Fruit fly (Drosophila melanogaster) whole organism, prepupa: ENCODE data around the gene CG14712.

ENCODE experiments used
- Blimp-1 ChIP-seq: fragments of 200-800 bp; sonication (Bioruptor generic); optimal IDR thresholded peaks from 3 replicates; lab custom pipeline; 2017; ENCODE audit warnings: missing biosample characterization, missing genetic modification characterization, mild to moderate bottlenecking, moderate library complexity, missing genetic modification reagents
- CG10631 ChIP-seq: fragments of 200-800 bp; sonication (Bioruptor generic); optimal IDR thresholded peaks from 2 replicates; lab custom pipeline; 2016; ENCODE audit warnings: missing biosample characterization, missing genetic modification characterization
- CG10669 ChIP-seq: fragments of 200-800 bp; sonication (Bioruptor generic); optimal IDR thresholded peaks from 3 replicates; lab custom pipeline; 2018; ENCODE audit warnings: missing biosample characterization, mild to moderate bottlenecking, missing genetic modification characterization, moderate library complexity
- CG11294 ChIP-seq: fragments of 200-800 bp; sonication (Bioruptor generic); IDR thresholded peaks from 2 replicates; pipeline ENCODE4 v1.3.6; 2022; ENCODE audit warnings: missing biosample characterization, missing genetic modification characterization
- CG11762 ChIP-seq: fragments of 200-800 bp; sonication (Bioruptor generic); optimal IDR thresholded peaks from 3 replicates; lab custom pipeline; 2016; ENCODE audit warnings: missing biosample characterization, missing genetic modification characterization; ENCODE audit not compliant: insufficient read depth
- CG11902 ChIP-seq: fragments of 200-800 bp; sonication (Bioruptor generic); optimal IDR thresholded peaks from 3 replicates; lab custom pipeline; 2016; ENCODE audit warnings: missing biosample characterization, missing genetic modification characterization
- CG15336 ChIP-seq: fragments of 200-800 bp; sonication (Bioruptor generic); IDR thresholded peaks from 2 replicates; pipeline ENCODE4 v1.3.6; 2022; ENCODE audit warnings: missing biosample characterization, missing genetic modification characterization
- CG1621 ChIP-seq: fragments of 200-800 bp; sonication (Bioruptor generic); optimal IDR thresholded peaks from 3 replicates; lab custom pipeline; 2018; ENCODE audit warnings: missing biosample characterization, mild to moderate bottlenecking, missing genetic modification characterization
- CG3032 ChIP-seq: fragments of 200-800 bp; optimal IDR thresholded peaks from 2 replicates; lab custom pipeline; 2019; ENCODE audit warnings: missing biosample characterization, mild to moderate bottlenecking, missing genetic modification characterization, moderate library complexity
- CG31627 ChIP-seq: fragments of 200-800 bp; sonication (Bioruptor generic); optimal IDR thresholded peaks from 3 replicates; lab custom pipeline; 2016; ENCODE audit warnings: missing biosample characterization, missing genetic modification characterization
- CG34406 ChIP-seq: fragments of 200-800 bp; sonication (Bioruptor generic); optimal IDR thresholded peaks from 3 replicates; lab custom pipeline; 2016; ENCODE audit warnings: missing biosample characterization, missing genetic modification characterization
- CG3919 ChIP-seq: fragments of 200-800 bp; sonication (Bioruptor generic); optimal IDR thresholded peaks from 3 replicates; lab custom pipeline; 2016; ENCODE audit warnings: missing biosample characterization, missing genetic modification characterization
- CG4318 ChIP-seq: fragments of 200-800 bp; sonication (Bioruptor generic); optimal IDR thresholded peaks from 3 replicates; lab custom pipeline; 2017; ENCODE audit warnings: missing biosample characterization, mild to moderate bottlenecking, missing genetic modification characterization
- CG6163 ChIP-seq: fragments of 200-800 bp; sonication (Bioruptor generic); IDR thresholded peaks from 3 replicates; pipeline ENCODE4 v1.3.6; 2022; ENCODE audit warnings: missing biosample characterization, missing genetic modification characterization
- CG6276 ChIP-seq: fragments of 200-800 bp; sonication (Bioruptor generic); optimal IDR thresholded peaks from 2 replicates; lab custom pipeline; 2017; ENCODE audit warnings: missing biosample characterization, mild to moderate bottlenecking, missing genetic modification characterization
- CG6792 ChIP-seq: fragments of 200-800 bp; sonication (Bioruptor generic); optimal IDR thresholded peaks from 3 replicates; lab custom pipeline; 2016; ENCODE audit warnings: missing biosample characterization, missing genetic modification characterization
- CG6808 ChIP-seq: fragments of 200-800 bp; sonication (Bioruptor generic); optimal IDR thresholded peaks from 3 replicates; lab custom pipeline; 2017; ENCODE audit warnings: missing biosample characterization, missing genetic modification characterization, mild to moderate bottlenecking, moderate library complexity, missing genetic modification reagents
- CG6854 ChIP-seq: fragments of 200-800 bp; sonication (Bioruptor generic); optimal IDR thresholded peaks from 2 replicates; lab custom pipeline; 2017; ENCODE audit warnings: missing biosample characterization, mild to moderate bottlenecking, missing genetic modification characterization
- CG7368 ChIP-seq: fragments of 200-800 bp; sonication (Bioruptor generic); optimal IDR thresholded peaks from 3 replicates; lab custom pipeline; 2016; ENCODE audit warnings: missing biosample characterization, missing genetic modification characterization
- CG8119 ChIP-seq: fragments of 200-800 bp; sonication (Bioruptor generic); IDR thresholded peaks from 3 replicates; pipeline ENCODE4 v1.3.6; 2022; ENCODE audit warnings: missing biosample characterization, missing genetic modification characterization
- CG8319 ChIP-seq: fragments of 200-800 bp; sonication (Bioruptor generic); optimal IDR thresholded peaks from 3 replicates; lab custom pipeline; 2016; ENCODE audit warnings: missing biosample characterization, missing genetic modification characterization
- CG8632 ChIP-seq: fragments of 200-800 bp; sonication (Bioruptor generic); optimal IDR thresholded peaks from 3 replicates; lab custom pipeline; 2016; ENCODE audit warnings: missing biosample characterization, missing genetic modification characterization
- CG9139 ChIP-seq: fragments of 200-800 bp; sonication (Bioruptor generic); optimal IDR thresholded peaks from 3 replicates; lab custom pipeline; 2017; ENCODE audit warnings: missing biosample characterization, mild to moderate bottlenecking, missing genetic modification characterization
- Eip75B ChIP-seq: fragments of 200-800 bp; sonication (Bioruptor generic); optimal IDR thresholded peaks from 3 replicates; lab custom pipeline; 2016; ENCODE audit warnings: missing biosample characterization, missing genetic modification characterization
- Eip78C ChIP-seq: fragments of 200-800 bp; sonication (Bioruptor generic); peaks from one replicate; lab custom pipeline; 2016; ENCODE audit warnings: missing biosample characterization, missing genetic modification characterization
- Eip93F ChIP-seq: fragments of 200-800 bp; sonication (Bioruptor generic); optimal IDR thresholded peaks from 2 replicates; lab custom pipeline; 2016; ENCODE audit warnings: missing biosample characterization, mild to moderate bottlenecking, missing genetic modification characterization
- Ets21C ChIP-seq: fragments of 200-800 bp; sonication (Bioruptor generic); optimal IDR thresholded peaks from 3 replicates; lab custom pipeline; 2016; ENCODE audit warnings: missing biosample characterization, missing genetic modification characterization
- Ets96B ChIP-seq: fragments of 200-800 bp; optimal IDR thresholded peaks from 2 replicates; lab custom pipeline; 2019; ENCODE audit warnings: missing biosample characterization, mild to moderate bottlenecking, missing genetic modification characterization, moderate library complexity
- Gug ChIP-seq: fragments of 200-800 bp; sonication (Bioruptor generic); IDR thresholded peaks from 2 replicates; pipeline ENCODE4 v1.3.6; 2022; ENCODE audit warnings: missing biosample characterization, missing genetic modification characterization
- Hr38 ChIP-seq: sonication (Bioruptor generic); optimal IDR thresholded peaks from 2 replicates; lab custom pipeline; 2016; ENCODE audit warnings: missing biosample characterization, missing genetic modification characterization
- Hr39 ChIP-seq: fragments of 200-800 bp; sonication (Bioruptor generic); optimal IDR thresholded peaks from 2 replicates; lab custom pipeline; 2016; ENCODE audit warnings: missing biosample characterization, missing genetic modification characterization
- Met ChIP-seq: fragments of 200-800 bp; sonication (Bioruptor generic); optimal IDR thresholded peaks from 3 replicates; lab custom pipeline; 2016; ENCODE audit warnings: missing biosample characterization, missing genetic modification characterization
- OdsH ChIP-seq: fragments of 200-800 bp; sonication (Bioruptor generic); optimal IDR thresholded peaks from 3 replicates; lab custom pipeline; 2016; ENCODE audit warnings: missing biosample characterization, missing genetic modification characterization
- Smox ChIP-seq: fragments of 200-800 bp; sonication (Bioruptor generic); optimal IDR thresholded peaks from 3 replicates; lab custom pipeline; 2016; ENCODE audit warnings: missing biosample characterization, missing genetic modification characterization
- Sox102F ChIP-seq: fragments of 200-800 bp; sonication (Bioruptor generic); optimal IDR thresholded peaks from 2 replicates; lab custom pipeline; 2016; ENCODE audit warnings: missing biosample characterization, mild to moderate bottlenecking, missing genetic modification characterization
- Sox15 ChIP-seq: fragments of 200-800 bp; sonication (Bioruptor generic); optimal IDR thresholded peaks from 3 replicates; lab custom pipeline; 2016; ENCODE audit warnings: missing biosample characterization, missing genetic modification characterization
- achi ChIP-seq: fragments of 200-800 bp; sonication (Bioruptor generic); optimal IDR thresholded peaks from 3 replicates; lab custom pipeline; 2016; ENCODE audit warnings: missing biosample characterization, missing genetic modification characterization
- acj6 ChIP-seq: fragments of 200-800 bp; sonication (Bioruptor generic); optimal IDR thresholded peaks from 3 replicates; lab custom pipeline; 2016; ENCODE audit warnings: missing biosample characterization, missing genetic modification characterization
- cyc ChIP-seq: fragments of 200-800 bp; sonication (Bioruptor generic); optimal IDR thresholded peaks from 3 replicates; lab custom pipeline; 2016; ENCODE audit warnings: missing biosample characterization, missing genetic modification characterization
- dac ChIP-seq: fragments of 200-800 bp; sonication (Bioruptor generic); optimal IDR thresholded peaks from 2 replicates; lab custom pipeline; 2017; ENCODE audit warnings: missing biosample characterization, mild to moderate bottlenecking, missing genetic modification characterization
- dsx ChIP-seq: fragments of 200-800 bp; optimal IDR thresholded peaks from 3 replicates; lab custom pipeline; 2019; ENCODE audit warnings: missing biosample characterization, mild to moderate bottlenecking, missing genetic modification characterization, moderate library complexity; ENCODE audit not compliant: poor library complexity, severe bottlenecking
- eg ChIP-seq: fragments of 200-800 bp; sonication (Bioruptor generic); IDR thresholded peaks from 3 replicates; pipeline ENCODE4 v1.3.6; 2022; ENCODE audit warnings: missing biosample characterization, missing genetic modification characterization
- esn ChIP-seq: fragments of 200-800 bp; sonication (Bioruptor generic); optimal IDR thresholded peaks from 2 replicates; lab custom pipeline; 2016; ENCODE audit warnings: missing biosample characterization, mild to moderate bottlenecking, missing genetic modification characterization, moderate library complexity
- fd85E ChIP-seq: fragments of 200-800 bp; sonication (Bioruptor generic); optimal IDR thresholded peaks from 3 replicates; lab custom pipeline; 2016; ENCODE audit warnings: missing biosample characterization, missing genetic modification characterization
- fkh ChIP-seq: fragments of 200-800 bp; sonication (Bioruptor generic); optimal IDR thresholded peaks from 3 replicates; lab custom pipeline; 2017; ENCODE audit warnings: missing biosample characterization, mild to moderate bottlenecking, missing genetic modification characterization, moderate library complexity
- net ChIP-seq: fragments of 200-800 bp; sonication (Bioruptor generic); optimal IDR thresholded peaks from 3 replicates; lab custom pipeline; 2016; ENCODE audit warnings: missing biosample characterization, missing genetic modification characterization
- pdm3 ChIP-seq: fragments of 200-800 bp; sonication (Bioruptor generic); optimal IDR thresholded peaks from 3 replicates; lab custom pipeline; 2016; ENCODE audit warnings: missing biosample characterization, missing genetic modification characterization
- salr ChIP-seq, 2 experiments: fragments of 200-800 bp; sonication (Bioruptor generic); optimal IDR thresholded peaks; 3 replicates each; lab custom pipeline; 2016 to 2018; ENCODE audit warnings: missing biosample characterization in 2 of 2, missing genetic modification characterization in 2 of 2, mild to moderate bottlenecking in 1 of 2
- spab ChIP-seq: fragments of 200-800 bp; sonication (Bioruptor generic); optimal IDR thresholded peaks from 2 replicates; lab custom pipeline; 2017; ENCODE audit warnings: missing biosample characterization, mild to moderate bottlenecking, missing genetic modification characterization, missing genetic modification reagents
- ss ChIP-seq, 2 experiments: fragments of 200-800 bp; sonication (Bioruptor generic); optimal IDR thresholded peaks; 2 replicates in 1 of 2; 3 replicates in 1 of 2; lab custom pipeline; 2017 to 2018; ENCODE audit warnings: mild to moderate bottlenecking in 2 of 2, missing biosample characterization in 2 of 2, missing genetic modification characterization in 2 of 2, moderate library complexity in 1 of 2
- svp ChIP-seq: fragments of 200-800 bp; sonication (Bioruptor generic); peaks from one replicate; lab custom pipeline; 2016; ENCODE audit warnings: missing biosample characterization, missing genetic modification characterization
- vri ChIP-seq: fragments of 200-800 bp; sonication (Bioruptor generic); optimal IDR thresholded peaks from 3 replicates; lab custom pipeline; 2016; ENCODE audit warnings: missing biosample characterization, mild to moderate bottlenecking, missing genetic modification characterization

Gene CG14712

DNA sequence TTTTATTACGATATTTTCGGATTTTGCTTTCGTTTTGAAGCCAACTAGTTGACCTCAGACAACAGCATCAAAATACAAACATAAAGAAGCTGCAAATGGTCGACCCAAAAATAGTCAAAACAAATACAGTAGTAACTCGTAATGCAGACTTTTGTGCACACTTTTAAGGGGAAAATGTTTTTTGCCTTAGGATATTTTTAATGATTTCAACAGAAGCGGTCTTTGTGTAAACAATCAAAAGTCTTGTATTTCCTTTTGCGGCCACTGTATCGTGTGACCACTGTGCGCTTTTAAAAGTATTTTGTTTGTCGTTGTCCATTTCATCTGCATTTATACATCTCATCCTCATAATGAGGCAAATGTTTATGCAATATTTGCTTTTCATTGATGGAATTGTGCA lies 20.9 kb downstream of the CG14712 start:
- TF ChIP-seq CG10631 (GFP tag; lab: Kevin White, UChicago) (peak; percentile 79), CG3919 (GFP tag; lab: Kevin White, UChicago) (peak; percentile 90), CG11762 (GFP tag; lab: Kevin White, UChicago) (peak; percentile 83), CG34406 (GFP tag; lab: Kevin White, UChicago) (peak; percentile 81), salr (GFP tag; optimal IDR thresholded peaks at IDR 0.05; lab: Kevin White, UChicago) (peak; percentile 66 to 71), spab (GFP tag; lab: Kevin White, UChicago) (peak; percentile 55), CG9139 (peak; percentile 37), CG3032 (tag; lab: Kevin White, UChicago) (peak; percentile 77), CG1621 (tag; lab: Kevin White, UChicago) (peak; percentile 66), Ets21C (GFP tag; lab: Kevin White, UChicago) (peak; percentile 88), Eip75B (peak; percentile 82), Met (GFP tag; lab: Kevin White, UChicago) (peak; percentile 87), dac (GFP tag; lab: Kevin White, UChicago) (peak; percentile 51), esn (GFP tag; lab: Kevin White, UChicago) (peak; percentile 88), pdm3 (GFP tag; lab: Kevin White, UChicago) (peak; percentile 91), vri (GFP tag; lab: Kevin White, UChicago) (peak; percentile 73), Hr38 (GFP tag; lab: Kevin White, UChicago) (peak; percentile 61), Smox (GFP tag; lab: Kevin White, UChicago) (peak; percentile 85), OdsH (GFP tag; lab: Kevin White, UChicago) (peak; percentile 89), dsx (GFP tag; lab: Kevin White, UChicago) (peak; percentile 53), Eip78C (GFP tag; lab: Kevin White, UChicago) (peak; percentile 95), CG15336 (GFP tag; lab: Robert Waterston, UW) (peak; percentile 86), CG6854 (peak; percentile 52), CG10669 (GFP tag; lab: Kevin White, UChicago) (peak; percentile 80), Gug (GFP tag; lab: Robert Waterston, UW) (peak; percentile 83), fkh (GFP tag; lab: Kevin White, UChicago) (peak; percentile 68), CG6276 (GFP tag; lab: Kevin White, UChicago) (peak; percentile 77), CG11902 (GFP tag; lab: Kevin White, UChicago) (peak; percentile 89), CG6808 (GFP tag; lab: Kevin White, UChicago) (peak; percentile 73), Hr39 (GFP tag; lab: Kevin White, UChicago) (peak; percentile 95), CG8319 (GFP tag; lab: Kevin White, UChicago) (peak; percentile 82), Ets96B (tag; lab: Kevin White, UChicago) (peak; percentile 70), CG8119 (GFP tag; lab: Robert Waterston, UW) (peak; percentile 81), net (peak; percentile 86), CG6792 (peak; percentile 85), acj6 (GFP tag; lab: Kevin White, UChicago) (peak; percentile 90), svp (GFP tag; lab: Kevin White, UChicago) (peak; percentile 94), Blimp-1 (peak; percentile 74), ss (GFP tag; optimal IDR thresholded peaks at IDR 0.05; lab: Kevin White, UChicago) (peak in 1 of 2 experiments; percentile 53), achi (GFP tag; lab: Kevin White, UChicago) (peak; percentile 84), eg (GFP tag; lab: Robert Waterston, UW) (peak; percentile 94), cyc (GFP tag; lab: Kevin White, UChicago) (peak; percentile 94), CG31627 (peak; percentile 94), CG4318 (GFP tag; lab: Kevin White, UChicago) (peak; percentile 74), CG11294 (peak; percentile 81), CG7368 (peak; percentile 87), CG6163 (peak; percentile 94), CG8632 (peak; percentile 80), fd85E (GFP tag; lab: Kevin White, UChicago) (peak; percentile 59), Eip93F (GFP tag; lab: Kevin White, UChicago) (no peak), Sox15 (GFP tag; lab: Kevin White, UChicago) (peak; percentile 90), Sox102F (peak; percentile 88)
